Fruit fly (Drosophila melanogaster) whole organism, prepupa: ENCODE data around the gene loco.

Source experiments
- Blimp-1 ChIP-seq: fragments of 200-800 bp; sonication (Bioruptor generic); optimal IDR thresholded peaks from 3 replicates; lab custom pipeline; 2017; ENCODE audit warnings: missing biosample characterization, missing genetic modification characterization, mild to moderate bottlenecking, moderate library complexity, missing genetic modification reagents
- CG10631 ChIP-seq: fragments of 200-800 bp; sonication (Bioruptor generic); optimal IDR thresholded peaks from 2 replicates; lab custom pipeline; 2016; ENCODE audit warnings: missing biosample characterization, missing genetic modification characterization
- CG10669 ChIP-seq: fragments of 200-800 bp; sonication (Bioruptor generic); optimal IDR thresholded peaks from 3 replicates; lab custom pipeline; 2018; ENCODE audit warnings: missing biosample characterization, mild to moderate bottlenecking, missing genetic modification characterization, moderate library complexity
- CG11294 ChIP-seq: fragments of 200-800 bp; sonication (Bioruptor generic); IDR thresholded peaks from 2 replicates; pipeline ENCODE4 v1.3.6; 2022; ENCODE audit warnings: missing biosample characterization, missing genetic modification characterization
- CG11762 ChIP-seq: fragments of 200-800 bp; sonication (Bioruptor generic); optimal IDR thresholded peaks from 3 replicates; lab custom pipeline; 2016; ENCODE audit warnings: missing biosample characterization, missing genetic modification characterization; ENCODE audit not compliant: insufficient read depth
- CG15336 ChIP-seq: fragments of 200-800 bp; sonication (Bioruptor generic); IDR thresholded peaks from 2 replicates; pipeline ENCODE4 v1.3.6; 2022; ENCODE audit warnings: missing biosample characterization, missing genetic modification characterization
- CG16779 ChIP-seq: fragments of 200-800 bp; sonication (Bioruptor generic); optimal IDR thresholded peaks from 3 replicates; lab custom pipeline; 2017; ENCODE audit warnings: missing biosample characterization, mild to moderate bottlenecking, missing genetic modification characterization
- CG31627 ChIP-seq: fragments of 200-800 bp; sonication (Bioruptor generic); optimal IDR thresholded peaks from 3 replicates; lab custom pipeline; 2016; ENCODE audit warnings: missing biosample characterization, missing genetic modification characterization
- CG34406 ChIP-seq: fragments of 200-800 bp; sonication (Bioruptor generic); optimal IDR thresholded peaks from 3 replicates; lab custom pipeline; 2016; ENCODE audit warnings: missing biosample characterization, missing genetic modification characterization
- CG3919 ChIP-seq: fragments of 200-800 bp; sonication (Bioruptor generic); optimal IDR thresholded peaks from 3 replicates; lab custom pipeline; 2016; ENCODE audit warnings: missing biosample characterization, missing genetic modification characterization
- CG4318 ChIP-seq: fragments of 200-800 bp; sonication (Bioruptor generic); optimal IDR thresholded peaks from 3 replicates; lab custom pipeline; 2017; ENCODE audit warnings: missing biosample characterization, mild to moderate bottlenecking, missing genetic modification characterization
- CG6808 ChIP-seq: fragments of 200-800 bp; sonication (Bioruptor generic); optimal IDR thresholded peaks from 3 replicates; lab custom pipeline; 2017; ENCODE audit warnings: missing biosample characterization, missing genetic modification characterization, mild to moderate bottlenecking, moderate library complexity, missing genetic modification reagents
- CG6854 ChIP-seq: fragments of 200-800 bp; sonication (Bioruptor generic); optimal IDR thresholded peaks from 2 replicates; lab custom pipeline; 2017; ENCODE audit warnings: missing biosample characterization, mild to moderate bottlenecking, missing genetic modification characterization
- CG7368 ChIP-seq: fragments of 200-800 bp; sonication (Bioruptor generic); optimal IDR thresholded peaks from 3 replicates; lab custom pipeline; 2016; ENCODE audit warnings: missing biosample characterization, missing genetic modification characterization
- CG8119 ChIP-seq: fragments of 200-800 bp; sonication (Bioruptor generic); IDR thresholded peaks from 3 replicates; pipeline ENCODE4 v1.3.6; 2022; ENCODE audit warnings: missing biosample characterization, missing genetic modification characterization
- CG8319 ChIP-seq: fragments of 200-800 bp; sonication (Bioruptor generic); optimal IDR thresholded peaks from 3 replicates; lab custom pipeline; 2016; ENCODE audit warnings: missing biosample characterization, missing genetic modification characterization
- CG9139 ChIP-seq: fragments of 200-800 bp; sonication (Bioruptor generic); optimal IDR thresholded peaks from 3 replicates; lab custom pipeline; 2017; ENCODE audit warnings: missing biosample characterization, mild to moderate bottlenecking, missing genetic modification characterization
- Eip75B ChIP-seq: fragments of 200-800 bp; sonication (Bioruptor generic); optimal IDR thresholded peaks from 3 replicates; lab custom pipeline; 2016; ENCODE audit warnings: missing biosample characterization, missing genetic modification characterization
- Eip78C ChIP-seq: fragments of 200-800 bp; sonication (Bioruptor generic); peaks from one replicate; lab custom pipeline; 2016; ENCODE audit warnings: missing biosample characterization, missing genetic modification characterization
- Eip93F ChIP-seq: fragments of 200-800 bp; sonication (Bioruptor generic); optimal IDR thresholded peaks from 2 replicates; lab custom pipeline; 2016; ENCODE audit warnings: missing biosample characterization, mild to moderate bottlenecking, missing genetic modification characterization
- Ets96B ChIP-seq: fragments of 200-800 bp; optimal IDR thresholded peaks from 2 replicates; lab custom pipeline; 2019; ENCODE audit warnings: missing biosample characterization, mild to moderate bottlenecking, missing genetic modification characterization, moderate library complexity
- Hr39 ChIP-seq: fragments of 200-800 bp; sonication (Bioruptor generic); optimal IDR thresholded peaks from 2 replicates; lab custom pipeline; 2016; ENCODE audit warnings: missing biosample characterization, missing genetic modification characterization
- Hr4 ChIP-seq: fragments of 200-800 bp; sonication (Bioruptor generic); optimal IDR thresholded peaks from 3 replicates; lab custom pipeline; 2016; ENCODE audit warnings: missing biosample characterization, missing genetic modification characterization
- Met ChIP-seq: fragments of 200-800 bp; sonication (Bioruptor generic); optimal IDR thresholded peaks from 3 replicates; lab custom pipeline; 2016; ENCODE audit warnings: missing biosample characterization, missing genetic modification characterization
- OdsH ChIP-seq: fragments of 200-800 bp; sonication (Bioruptor generic); optimal IDR thresholded peaks from 3 replicates; lab custom pipeline; 2016; ENCODE audit warnings: missing biosample characterization, missing genetic modification characterization
- Smox ChIP-seq: fragments of 200-800 bp; sonication (Bioruptor generic); optimal IDR thresholded peaks from 3 replicates; lab custom pipeline; 2016; ENCODE audit warnings: missing biosample characterization, missing genetic modification characterization
- Sox14 ChIP-seq: fragments of 200-800 bp; sonication (Bioruptor generic); optimal IDR thresholded peaks from 3 replicates; lab custom pipeline; 2016; ENCODE audit warnings: missing biosample characterization, missing genetic modification characterization
- Sox15 ChIP-seq: fragments of 200-800 bp; sonication (Bioruptor generic); optimal IDR thresholded peaks from 3 replicates; lab custom pipeline; 2016; ENCODE audit warnings: missing biosample characterization, missing genetic modification characterization
- achi ChIP-seq: fragments of 200-800 bp; sonication (Bioruptor generic); optimal IDR thresholded peaks from 3 replicates; lab custom pipeline; 2016; ENCODE audit warnings: missing biosample characterization, missing genetic modification characterization
- cyc ChIP-seq: fragments of 200-800 bp; sonication (Bioruptor generic); optimal IDR thresholded peaks from 3 replicates; lab custom pipeline; 2016; ENCODE audit warnings: missing biosample characterization, missing genetic modification characterization
- eg ChIP-seq: fragments of 200-800 bp; sonication (Bioruptor generic); IDR thresholded peaks from 3 replicates; pipeline ENCODE4 v1.3.6; 2022; ENCODE audit warnings: missing biosample characterization, missing genetic modification characterization
- esn ChIP-seq: fragments of 200-800 bp; sonication (Bioruptor generic); optimal IDR thresholded peaks from 2 replicates; lab custom pipeline; 2016; ENCODE audit warnings: missing biosample characterization, mild to moderate bottlenecking, missing genetic modification characterization, moderate library complexity
- fd59A ChIP-seq: fragments of 200-800 bp; sonication (Bioruptor generic); optimal IDR thresholded peaks from 2 replicates; lab custom pipeline; 2017; ENCODE audit warnings: missing biosample characterization, mild to moderate bottlenecking, missing genetic modification characterization, missing genetic modification reagents
- fd85E ChIP-seq: fragments of 200-800 bp; sonication (Bioruptor generic); optimal IDR thresholded peaks from 3 replicates; lab custom pipeline; 2016; ENCODE audit warnings: missing biosample characterization, missing genetic modification characterization
- fkh ChIP-seq: fragments of 200-800 bp; sonication (Bioruptor generic); optimal IDR thresholded peaks from 3 replicates; lab custom pipeline; 2017; ENCODE audit warnings: missing biosample characterization, mild to moderate bottlenecking, missing genetic modification characterization, moderate library complexity
- net ChIP-seq: fragments of 200-800 bp; sonication (Bioruptor generic); optimal IDR thresholded peaks from 3 replicates; lab custom pipeline; 2016; ENCODE audit warnings: missing biosample characterization, missing genetic modification characterization
- pdm3 ChIP-seq: fragments of 200-800 bp; sonication (Bioruptor generic); optimal IDR thresholded peaks from 3 replicates; lab custom pipeline; 2016; ENCODE audit warnings: missing biosample characterization, missing genetic modification characterization
- salr ChIP-seq, 2 experiments: fragments of 200-800 bp; sonication (Bioruptor generic); optimal IDR thresholded peaks; 3 replicates each; lab custom pipeline; 2016 to 2018; ENCODE audit warnings: missing biosample characterization in 2 of 2, missing genetic modification characterization in 2 of 2, mild to moderate bottlenecking in 1 of 2
- spab ChIP-seq: fragments of 200-800 bp; sonication (Bioruptor generic); optimal IDR thresholded peaks from 2 replicates; lab custom pipeline; 2017; ENCODE audit warnings: missing biosample characterization, mild to moderate bottlenecking, missing genetic modification characterization, missing genetic modification reagents
- ss ChIP-seq, 2 experiments: fragments of 200-800 bp; sonication (Bioruptor generic); optimal IDR thresholded peaks; 2 replicates in 1 of 2; 3 replicates in 1 of 2; lab custom pipeline; 2017 to 2018; ENCODE audit warnings: mild to moderate bottlenecking in 2 of 2, missing biosample characterization in 2 of 2, missing genetic modification characterization in 2 of 2, moderate library complexity in 1 of 2
- topi ChIP-seq: fragments of 200-800 bp; sonication (Bioruptor generic); optimal IDR thresholded peaks from 3 replicates; lab custom pipeline; 2016; ENCODE audit warnings: missing biosample characterization, missing genetic modification characterization
- vri ChIP-seq: fragments of 200-800 bp; sonication (Bioruptor generic); optimal IDR thresholded peaks from 3 replicates; lab custom pipeline; 2016; ENCODE audit warnings: missing biosample characterization, mild to moderate bottlenecking, missing genetic modification characterization

Gene loco

DNA sequence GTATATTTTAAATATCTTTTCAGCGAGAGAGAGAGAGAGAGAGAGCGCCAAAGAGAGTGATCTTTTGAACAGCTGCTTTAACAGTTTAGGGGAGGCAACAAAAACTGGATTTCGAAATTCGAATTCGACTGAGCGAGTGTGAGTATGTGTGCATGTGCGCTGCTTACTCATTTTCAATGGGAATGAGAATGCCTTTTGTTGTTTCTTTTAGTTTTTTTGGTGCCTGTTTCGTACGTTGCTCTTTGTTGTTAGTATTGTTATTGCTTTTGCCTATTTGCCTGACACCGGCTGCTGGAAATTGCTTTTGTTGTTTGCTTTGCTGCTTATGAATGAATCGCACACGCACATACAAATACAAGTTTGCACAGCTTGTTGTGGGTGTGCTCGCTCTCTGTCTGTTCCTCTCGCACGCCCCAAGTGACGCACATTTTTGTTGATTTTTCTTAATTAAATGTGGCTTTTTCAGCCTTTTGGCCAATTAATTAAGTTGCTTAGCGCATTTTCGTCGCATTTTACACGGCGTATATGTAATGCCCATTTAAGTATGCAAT is 12.3 kb downstream of the loco start (continued):
- TF ChIP-seq Ets96B (peak; percentile 91), salr (GFP tag; optimal IDR thresholded peaks at IDR 0.05; lab: Kevin White, UChicago) (peak; percentile 43 to 77), CG11762 (GFP tag; lab: Kevin White, UChicago) (peak; percentile 50), net (peak; percentile 76), Met (GFP tag; lab: Kevin White, UChicago) (peak; percentile 45), CG9139 (peak; percentile 95), achi (GFP tag; lab: Kevin White, UChicago) (peak; percentile 52), vri (GFP tag; lab: Kevin White, UChicago) (peak; percentile 65), CG4318 (GFP tag; lab: Kevin White, UChicago) (no peak), Eip78C (GFP tag; lab: Kevin White, UChicago) (no peak), CG6854 (GFP tag; lab: Kevin White, UChicago) (peak; percentile 55), fd59A (peak; percentile 68), pdm3 (GFP tag; lab: Kevin White, UChicago) (peak; percentile 43), fkh (GFP tag; lab: Kevin White, UChicago) (peak; percentile 99), Hr4 (peak; percentile 49), CG10631 (no peak), cyc (no peak), ss (GFP tag; optimal IDR thresholded peaks at IDR 0.05; lab: Kevin White, UChicago) (peak; percentile 96), Eip75B (GFP tag; lab: Kevin White, UChicago) (peak; percentile 66), CG10669 (peak; percentile 78), Smox (GFP tag; lab: Kevin White, UChicago) (no peak), Blimp-1 (GFP tag; lab: Kevin White, UChicago) (no peak), CG8319 (GFP tag; lab: Kevin White, UChicago) (peak; percentile 2), CG31627 (GFP tag; lab: Kevin White, UChicago) (no peak), CG11294 (GFP tag; lab: Robert Waterston, UW) (peak; percentile 38; the same call in 1 of the 2 replicates), fd85E (GFP tag; lab: Kevin White, UChicago) (peak; percentile 43), spab (GFP tag; lab: Kevin White, UChicago) (peak; percentile 84)

DNA sequence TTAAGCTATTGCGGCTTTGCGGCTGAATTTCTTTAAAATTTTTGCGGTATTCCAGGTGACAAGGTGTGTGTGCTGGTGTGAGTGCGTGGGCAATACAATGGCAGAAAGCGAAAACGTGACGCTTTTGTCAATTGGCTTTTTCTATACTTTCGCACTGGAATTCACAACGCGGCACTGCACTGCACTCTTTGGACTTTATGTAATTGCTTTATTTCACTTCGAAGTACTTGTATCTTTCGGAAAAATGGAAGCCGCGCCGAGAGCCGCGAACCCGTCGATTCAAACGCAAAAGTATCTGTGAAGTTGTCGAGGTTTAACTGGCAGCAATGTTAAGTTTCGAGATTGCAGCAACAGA is 12.9 kb downstream of the loco start:
- TF ChIP-seq Met (GFP tag; lab: Kevin White, UChicago) (no peak), CG31627 (GFP tag; lab: Kevin White, UChicago) (no peak), CG7368 (GFP tag; lab: Kevin White, UChicago) (no peak), Blimp-1 (GFP tag; lab: Kevin White, UChicago) (no peak), Ets96B (no peak), achi (GFP tag; lab: Kevin White, UChicago) (no peak), Sox14 (GFP tag; lab: Kevin White, UChicago) (no peak), CG8119 (GFP tag; lab: Robert Waterston, UW) (no peak)

DNA sequence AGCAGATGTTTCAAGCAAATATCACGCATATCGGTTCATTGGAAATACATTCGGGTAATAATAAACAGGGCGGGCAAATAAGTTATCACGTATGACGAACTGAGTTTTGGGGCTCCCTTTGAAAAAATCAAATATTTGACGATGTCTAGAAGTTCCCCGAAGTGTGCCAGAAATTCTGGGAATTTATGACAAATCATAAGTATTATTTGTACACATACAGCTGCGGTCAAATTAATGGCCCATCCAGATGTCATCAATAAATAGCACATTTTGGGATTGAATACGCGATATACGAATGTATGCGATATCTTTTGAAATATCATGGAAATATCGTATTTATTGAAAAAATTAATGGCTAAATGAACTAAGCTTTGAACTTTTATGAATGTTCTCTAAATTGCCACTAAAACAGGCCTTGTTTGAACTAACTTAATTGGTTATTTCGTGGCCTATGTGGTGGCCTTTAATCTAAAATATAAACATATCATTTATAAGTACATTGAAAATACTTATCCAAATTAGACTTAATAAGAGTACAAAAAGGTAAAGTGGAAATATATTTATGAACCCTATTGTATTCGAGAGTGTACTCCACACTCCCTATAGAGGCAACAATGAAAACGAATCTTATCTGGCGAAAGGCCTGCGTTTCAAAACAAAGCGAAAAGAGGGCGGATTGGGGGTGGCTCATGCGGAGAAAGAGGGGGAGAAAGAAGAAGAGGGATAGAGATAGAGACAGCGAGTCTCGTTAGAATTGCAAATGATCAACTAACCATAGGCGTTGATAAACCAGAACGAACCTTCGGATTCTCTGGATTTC is 13.5 kb downstream of the loco start:
- no peak for TF ChIP-seq CG9139
- peak; percentile 47 for TF ChIP-seq CG6808 (GFP tag; lab: Kevin White, UChicago)
- peak; percentile 61 for TF ChIP-seq Hr39
- peak; percentile 11 for TF ChIP-seq Eip75B (GFP tag; lab: Kevin White, UChicago)
- peak; percentile 49 for TF ChIP-seq Eip93F (GFP tag; lab: Kevin White, UChicago)
- TF ChIP-seq CG11294 (GFP tag; lab: Robert Waterston, UW): no peak
- no peak for TF ChIP-seq eg
- TF ChIP-seq CG15336 (GFP tag; lab: Robert Waterston, UW): peak; percentile 41
- TF ChIP-seq topi (GFP tag; lab: Kevin White, UChicago): peak; percentile 66
- TF ChIP-seq CG10669: peak; percentile 68
- TF ChIP-seq Sox15 (GFP tag; lab: Kevin White, UChicago): peak; percentile 31
- peak; percentile 16 for TF ChIP-seq CG34406 (GFP tag; lab: Kevin White, UChicago)
- no peak for TF ChIP-seq fd85E (GFP tag; lab: Kevin White, UChicago)
- TF ChIP-seq Blimp-1 (GFP tag; lab: Kevin White, UChicago): peak; percentile 44
- peak; percentile 54 for TF ChIP-seq pdm3 (GFP tag; lab: Kevin White, UChicago)
- TF ChIP-seq achi (GFP tag; lab: Kevin White, UChicago): peak; percentile 42
- no peak for TF ChIP-seq CG7368 (GFP tag; lab: Kevin White, UChicago)
- TF ChIP-seq CG3919 (GFP tag; lab: Kevin White, UChicago): peak; percentile 16
- no peak for TF ChIP-seq CG4318 (GFP tag; lab: Kevin White, UChicago)
- TF ChIP-seq CG16779: no peak
- peak; percentile 67 for TF ChIP-seq cyc
- TF ChIP-seq Met (GFP tag; lab: Kevin White, UChicago): peak; percentile 56
- TF ChIP-seq CG31627 (GFP tag; lab: Kevin White, UChicago): peak; percentile 57
- no peak for TF ChIP-seq CG11762 (GFP tag; lab: Kevin White, UChicago)
- peak; percentile 56 for TF ChIP-seq OdsH (GFP tag; lab: Kevin White, UChicago)
- TF ChIP-seq esn (GFP tag; lab: Kevin White, UChicago): peak; percentile 81
- peak; percentile 35 for TF ChIP-seq Ets96B
- peak; percentile 54 for TF ChIP-seq Hr4
